Fruit fly (Drosophila melanogaster) whole organism: ENCODE data around the gene CG4911.
A peak's percentile ranks its signal among the peaks of the same experiment; 100 is the strongest.

Source experiments
- CG8478 ChIP-seq: fragments of >200 bp; optimal IDR thresholded peaks from 2 replicates; lab custom pipeline; 2018; ENCODE audit warnings: inconsistent platforms
- Dll ChIP-seq: fragments of >200 bp; optimal IDR thresholded peaks from 2 replicates; lab custom pipeline; 2017
- EcR ChIP-seq, 2 experiments: fragments of >200 bp; optimal IDR thresholded peaks; 2 replicates each; lab custom pipeline; 2017; ENCODE audit warnings: missing biosample characterization in 2 of 2, missing genetic modification characterization in 2 of 2, missing genetic modification reagents in 2 of 2
- pan ChIP-seq: fragments of >200 bp; optimal IDR thresholded peaks from 2 replicates; lab custom pipeline; 2017
- psq ChIP-seq: fragments of >200 bp; optimal IDR thresholded peaks from 2 replicates; lab custom pipeline; 2017
- usp ChIP-seq: fragments of >200 bp; optimal IDR thresholded peaks from 2 replicates; lab custom pipeline; 2017; ENCODE audit warnings: missing biosample characterization, missing genetic modification characterization, mixed read lengths

CG4911 gene

DNA sequence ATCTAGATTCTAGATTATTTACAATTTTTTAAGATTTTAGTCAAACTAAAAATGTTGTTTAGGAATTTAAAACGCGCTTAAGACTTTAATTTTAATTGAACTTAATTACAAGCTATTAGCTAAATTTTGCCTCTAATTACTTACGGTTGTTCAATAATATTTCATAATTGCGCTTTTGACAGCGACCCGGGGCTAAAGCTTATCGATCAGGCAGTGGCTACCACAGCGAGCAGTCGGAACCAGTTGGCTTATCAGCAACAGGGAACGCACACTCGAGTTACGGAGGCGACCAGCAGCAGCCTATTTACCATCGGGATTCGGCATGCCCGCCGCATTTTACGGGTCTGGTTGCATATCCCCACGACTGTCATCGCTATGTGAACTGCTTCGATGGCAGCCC, 2.4 kb upstream of the CG4911 start:
- TF ChIP-seq CG8478 (no peak), pan (lab: Kevin White, UChicago) (no peak), Dll (lab: Kevin White, UChicago) (no peak), EcR (GFP tag; optimal IDR thresholded peaks at IDR 0.05; lab: Kevin White, UChicago) (no peak), usp (GFP tag; lab: Kevin White, UChicago) (no peak), psq (lab: Kevin White, UChicago) (no peak)

DNA sequence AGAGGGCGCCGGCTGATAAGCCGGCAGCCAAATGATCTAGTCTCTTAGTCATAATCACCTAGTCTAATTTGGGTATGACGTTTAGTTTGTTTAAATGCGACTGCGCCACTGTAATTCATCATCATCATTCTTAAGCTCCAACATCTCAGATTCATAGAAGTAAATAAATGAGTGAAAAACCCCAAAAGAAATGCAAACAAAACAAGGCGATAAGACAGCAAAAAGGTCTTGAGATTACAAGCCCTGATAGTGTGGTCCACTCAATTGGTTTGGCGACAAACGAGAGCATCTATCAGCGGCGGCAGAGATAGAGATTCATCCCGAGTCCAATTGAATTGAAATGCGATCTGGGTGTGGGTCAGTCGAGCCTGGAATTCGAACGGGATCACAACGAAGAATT, 1.8 kb upstream of the CG4911 start, which contains the start of gene teq:
Gene teq (plus strand): TSS at position 359 of the 400 bp plus-strand sequence.
- TF ChIP-seq EcR (GFP tag; optimal IDR thresholded peaks at IDR 0.05; lab: Kevin White, UChicago) (no peak), usp (GFP tag; lab: Kevin White, UChicago) (no peak), pan (lab: Kevin White, UChicago) (no peak), psq (lab: Kevin White, UChicago) (no peak), Dll (lab: Kevin White, UChicago) (no peak), CG8478 (no peak)

DNA sequence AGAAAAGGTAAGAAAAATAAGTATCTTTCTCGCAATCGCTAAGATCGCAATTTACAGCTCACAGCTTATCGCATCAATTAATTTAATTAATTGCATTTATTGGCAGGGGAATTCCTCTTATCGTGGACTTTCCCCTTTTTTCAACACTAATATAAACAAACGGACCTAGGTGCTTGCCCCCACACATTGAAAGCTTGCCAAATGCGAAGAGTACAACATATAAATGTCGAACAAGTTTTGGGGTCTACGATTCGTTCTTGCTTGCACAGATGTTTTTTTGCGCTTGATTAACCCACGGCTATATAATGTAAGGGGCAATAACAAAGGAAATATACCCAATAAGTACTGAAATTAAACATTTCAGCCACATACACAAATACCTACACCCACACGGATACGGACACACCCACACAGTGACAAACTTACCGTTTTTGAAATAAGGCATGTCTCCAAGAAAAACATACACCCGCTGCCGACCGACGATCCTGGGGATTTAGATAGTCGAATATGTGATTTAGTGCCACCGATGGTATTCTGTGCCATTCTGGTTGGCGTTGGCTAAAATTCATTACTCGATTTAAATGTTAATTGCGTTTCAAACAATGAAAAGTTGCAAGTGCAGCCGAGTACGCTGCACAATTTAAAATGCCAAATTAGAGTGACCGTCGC, 335 bp downstream of the CG4911 start:
- TF ChIP-seq EcR (GFP tag; optimal IDR thresholded peaks at IDR 0.05; lab: Kevin White, UChicago) (peak; percentile 13 to 45), pan (lab: Kevin White, UChicago) (no peak)

DNA sequence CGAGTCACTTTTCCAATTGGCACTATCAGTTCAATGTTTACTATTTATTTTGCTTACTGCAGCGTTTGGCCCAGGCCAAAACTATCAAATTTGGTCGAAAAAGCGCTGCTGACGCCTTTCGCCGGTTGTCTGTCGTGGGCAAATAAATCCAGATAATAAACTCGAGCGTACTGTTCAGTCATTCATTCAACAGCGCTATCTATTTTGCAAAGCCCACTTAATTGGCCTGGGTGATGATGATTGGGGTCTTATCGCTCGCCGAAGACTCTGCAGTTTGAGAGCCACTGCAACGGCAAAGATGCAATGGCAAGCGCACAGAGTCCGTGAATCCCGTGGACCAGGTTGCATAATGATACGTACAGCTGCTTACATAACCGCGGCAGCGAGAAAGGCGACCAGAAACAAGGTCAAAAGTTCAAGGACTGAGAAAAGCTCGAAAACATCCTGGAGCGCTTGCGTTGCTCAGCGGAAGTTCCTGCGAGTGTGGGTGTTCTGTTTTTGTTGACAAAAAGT, 6.0 kb downstream of the CG4911 start:
- no peak for TF ChIP-seq CG8478
- no peak for TF ChIP-seq EcR (GFP tag; optimal IDR thresholded peaks at IDR 0.05; lab: Kevin White, UChicago)
- TF ChIP-seq usp (GFP tag; lab: Kevin White, UChicago): no peak
- no peak for TF ChIP-seq Dll (lab: Kevin White, UChicago)
- TF ChIP-seq psq (lab: Kevin White, UChicago): no peak
- TF ChIP-seq pan (lab: Kevin White, UChicago): no peak

DNA sequence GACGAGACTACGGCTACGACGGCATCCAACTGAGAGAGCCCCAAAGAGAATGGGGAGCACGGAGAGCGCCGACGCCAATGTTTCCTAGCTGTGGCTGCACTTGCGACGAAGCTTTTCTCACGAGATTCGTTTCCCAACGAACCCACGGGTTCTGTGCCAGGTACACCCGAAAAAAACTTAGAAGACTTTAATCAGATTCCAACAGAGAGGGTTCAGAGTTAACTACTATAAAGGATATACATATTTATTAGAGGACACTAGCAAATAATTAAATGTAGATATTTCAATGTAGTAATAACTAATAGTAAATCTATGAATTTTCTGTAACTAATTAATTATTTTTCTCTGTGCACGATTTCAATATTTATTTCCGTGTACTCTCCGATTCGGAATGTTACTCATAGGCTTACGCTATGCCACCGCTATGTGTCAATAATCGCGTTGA, 6.5 kb downstream of the CG4911 start, which contains the start of gene Argk1:
Gene Argk1 (minus strand): TSS at position 31 of the 445 bp plus-strand sequence.
- no peak for TF ChIP-seq Dll (lab: Kevin White, UChicago)
- TF ChIP-seq pan (lab: Kevin White, UChicago): no peak
- TF ChIP-seq CG8478: no peak
- TF ChIP-seq EcR (GFP tag; optimal IDR thresholded peaks at IDR 0.05; lab: Kevin White, UChicago): no peak
- no peak for TF ChIP-seq usp (GFP tag; lab: Kevin White, UChicago)
- no peak for TF ChIP-seq psq (lab: Kevin White, UChicago)

DNA sequence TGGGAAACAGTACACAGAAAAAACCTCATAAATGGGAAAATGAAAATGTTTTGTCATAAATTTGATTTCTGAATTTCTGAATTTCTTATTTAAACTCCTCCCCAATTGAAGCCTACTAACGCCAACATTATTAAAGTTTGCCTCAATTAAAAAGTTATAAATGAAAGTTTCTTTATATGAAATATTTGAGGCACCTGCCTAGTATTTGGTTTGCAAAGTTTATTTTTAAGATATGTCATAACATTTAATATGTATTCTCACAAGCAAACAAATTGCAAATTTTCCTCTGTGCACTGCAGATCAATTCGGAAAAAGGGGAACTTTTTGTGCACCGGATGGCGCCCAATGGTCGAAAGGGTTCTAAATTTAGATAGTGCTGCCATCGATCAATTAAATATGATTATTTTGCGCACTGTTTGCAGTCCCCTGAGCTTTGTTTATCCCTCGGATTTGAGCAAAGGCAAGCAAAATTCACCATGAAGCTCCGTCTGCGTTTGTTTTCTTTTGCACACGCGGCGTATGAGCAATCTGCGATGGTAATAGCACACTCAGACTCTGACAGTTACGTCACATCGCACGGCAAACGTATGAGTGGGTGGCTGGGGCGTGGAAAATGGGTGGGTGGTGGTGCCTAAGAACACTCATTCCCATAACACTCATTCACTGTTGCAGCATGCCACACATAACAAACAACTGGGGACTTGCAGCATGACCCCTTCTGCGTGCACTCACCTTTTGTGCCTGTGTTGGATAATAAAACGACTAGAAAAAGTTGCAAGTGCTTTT, 7.4 kb downstream of the CG4911 start:
- no peak for TF ChIP-seq CG8478
- TF ChIP-seq Dll (lab: Kevin White, UChicago): no peak
- no peak for TF ChIP-seq psq (lab: Kevin White, UChicago)
- TF ChIP-seq usp (GFP tag; lab: Kevin White, UChicago): no peak
- TF ChIP-seq pan (lab: Kevin White, UChicago): no peak
- no peak for TF ChIP-seq EcR (GFP tag; optimal IDR thresholded peaks at IDR 0.05; lab: Kevin White, UChicago)

DNA sequence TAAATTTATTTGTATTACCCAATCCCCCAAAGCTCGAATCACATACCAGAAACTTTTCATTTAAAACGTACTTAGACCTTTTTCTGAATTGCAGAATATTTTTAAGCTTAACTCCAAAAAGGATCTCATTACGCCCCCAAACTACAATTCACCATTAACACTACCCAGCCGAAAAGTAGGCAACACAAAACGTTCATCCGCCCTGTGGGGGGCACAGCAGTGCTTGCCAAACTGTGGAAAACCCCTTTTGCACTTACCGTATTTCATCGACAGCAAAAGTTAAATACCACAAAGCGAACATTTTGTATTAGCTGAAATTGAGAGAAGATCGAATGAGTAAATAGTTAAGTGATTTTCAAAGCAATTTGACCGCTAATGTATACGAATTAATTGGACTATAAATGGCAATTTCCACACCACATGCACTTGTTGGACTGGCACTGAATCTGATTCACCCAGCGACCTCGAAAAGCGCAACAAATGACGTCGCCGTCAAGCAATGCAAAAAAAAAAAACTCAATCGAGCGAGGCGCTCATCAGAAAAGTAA, 8.2 kb downstream of the CG4911 start:
- no peak for TF ChIP-seq EcR (GFP tag; optimal IDR thresholded peaks at IDR 0.05; lab: Kevin White, UChicago)
- no peak for TF ChIP-seq pan (lab: Kevin White, UChicago)
- no peak for TF ChIP-seq usp (GFP tag; lab: Kevin White, UChicago)
- TF ChIP-seq Dll (lab: Kevin White, UChicago): no peak
- no peak for TF ChIP-seq psq (lab: Kevin White, UChicago)
- no peak for TF ChIP-seq CG8478

DNA sequence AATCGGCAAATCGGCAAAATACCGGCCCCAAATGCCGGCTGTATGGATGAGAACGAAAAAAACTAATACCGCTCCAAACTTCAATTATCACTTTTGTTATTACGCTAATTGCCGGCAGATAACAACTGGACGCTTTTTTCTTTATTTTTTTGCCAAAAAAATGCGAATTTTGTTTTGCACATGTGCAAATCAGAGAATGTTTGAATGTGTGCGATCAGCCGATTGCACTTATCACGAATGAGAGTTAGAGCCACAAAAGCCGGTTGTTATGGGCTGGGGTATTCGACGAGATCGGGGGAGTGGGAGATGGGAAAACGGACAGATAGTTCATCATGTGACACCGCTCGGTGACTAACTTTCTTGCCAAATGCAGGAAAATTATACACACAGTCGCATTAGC, 8.9 kb downstream of the CG4911 start:
- no peak for TF ChIP-seq CG8478
- no peak for TF ChIP-seq usp (GFP tag; lab: Kevin White, UChicago)
- no peak for TF ChIP-seq EcR (GFP tag; optimal IDR thresholded peaks at IDR 0.05; lab: Kevin White, UChicago)
- no peak for TF ChIP-seq psq (lab: Kevin White, UChicago)
- TF ChIP-seq pan (lab: Kevin White, UChicago): no peak
- TF ChIP-seq Dll (lab: Kevin White, UChicago): no peak

DNA sequence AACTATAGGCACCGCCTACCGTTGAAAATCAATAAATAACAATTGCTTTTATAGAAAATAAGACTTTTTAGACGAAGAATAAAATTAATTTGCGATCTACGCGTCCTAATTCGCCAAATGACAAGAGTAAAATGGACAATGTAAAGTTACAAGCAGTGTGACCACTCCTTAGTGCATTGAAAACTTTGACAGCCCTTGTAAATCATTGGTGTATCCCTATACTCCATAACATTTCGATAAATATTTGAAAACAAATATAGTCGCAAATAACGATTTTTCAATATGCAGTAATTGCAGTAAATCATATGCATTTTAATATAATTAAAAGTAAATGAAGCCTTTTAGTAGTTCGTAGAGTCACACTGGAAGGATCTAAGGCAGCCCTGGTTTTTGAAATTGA, 9.7 kb downstream of the CG4911 start:
- TF ChIP-seq Dll (lab: Kevin White, UChicago): no peak
- TF ChIP-seq EcR (GFP tag; optimal IDR thresholded peaks at IDR 0.05; lab: Kevin White, UChicago): no peak
- no peak for TF ChIP-seq usp (GFP tag; lab: Kevin White, UChicago)

DNA sequence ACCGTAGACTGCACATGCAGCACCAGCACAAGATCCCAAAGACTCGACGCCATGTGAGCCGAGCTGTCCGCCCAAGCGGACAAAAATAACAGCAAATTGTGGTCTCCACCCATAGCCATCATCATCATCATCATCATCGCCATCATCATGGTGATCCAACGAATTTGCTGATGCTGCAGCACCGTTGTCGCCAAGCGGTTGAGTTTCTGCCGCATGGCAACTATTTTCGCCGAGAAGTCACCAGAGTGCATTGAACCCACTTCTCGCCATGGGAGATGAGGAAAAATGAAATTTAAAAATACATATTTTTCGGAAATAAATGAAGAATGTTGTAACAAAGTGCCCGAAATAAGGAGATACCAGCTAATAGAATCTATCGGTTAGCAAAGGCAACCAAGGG, 11.1 kb downstream of the CG4911 start:
- TF ChIP-seq EcR (GFP tag; optimal IDR thresholded peaks at IDR 0.05; lab: Kevin White, UChicago) (peak in 1 of 2 experiments; percentile 11), psq (lab: Kevin White, UChicago) (no peak), pan (lab: Kevin White, UChicago) (no peak), Dll (lab: Kevin White, UChicago) (no peak), usp (GFP tag; lab: Kevin White, UChicago) (no peak), CG8478 (no peak)

DNA sequence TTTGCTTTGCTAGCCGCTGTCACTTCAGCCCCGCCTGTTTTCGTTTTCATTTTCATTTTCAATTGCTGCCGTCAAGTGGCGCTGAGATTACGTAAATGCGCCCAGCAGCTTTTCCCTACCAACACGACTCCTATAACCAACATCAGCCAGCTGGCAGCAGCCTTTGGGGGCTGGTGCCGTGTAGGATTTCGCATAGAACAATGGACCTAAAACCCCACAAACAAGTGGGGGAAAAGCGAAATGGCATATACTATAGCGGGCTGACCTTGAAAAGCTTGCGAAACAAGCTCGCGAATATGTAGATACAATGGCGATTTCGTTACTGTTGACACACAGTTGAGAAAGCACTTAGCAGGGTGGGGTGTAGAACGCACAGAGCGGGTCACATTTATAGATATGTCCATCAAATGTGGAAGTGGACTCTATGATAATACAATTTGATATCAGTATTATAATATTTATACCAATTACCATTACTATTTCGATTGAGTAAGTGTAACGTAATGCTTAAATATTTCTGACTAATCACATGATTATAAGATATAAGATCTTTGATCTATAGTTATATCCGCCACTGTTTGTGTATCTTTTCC, 12.8 kb downstream of the CG4911 start:
- TF ChIP-seq psq (lab: Kevin White, UChicago) (no peak), usp (GFP tag; lab: Kevin White, UChicago) (no peak), CG8478 (no peak), Dll (lab: Kevin White, UChicago) (no peak), EcR (GFP tag; optimal IDR thresholded peaks at IDR 0.05; lab: Kevin White, UChicago) (no peak), pan (lab: Kevin White, UChicago) (no peak)
